Worm (Caenorhabditis elegans): ENCODE results near the gene rom-4.

The rom-4 gene

ce11 chrIV:16995425-16995824 lies at the start of gene rom-4:
TSS of gene rom-4 (plus strand) at chrIV:16995822.
- TF ChIP-seq tbx-7 (tag; optimal IDR thresholded peaks at IDR 0.05) (peak; percentile 85), ceh-22 (tag; optimal IDR thresholded peaks at IDR 0.05) (no peak), mec-3 (tag; optimal IDR thresholded peaks at IDR 0.05; ENCODE audit: borderline replicate concordance) (peak; percentile 70), eyg-1 (tag; optimal IDR thresholded peaks at IDR 0.05) (no peak), elt-2 (tag; optimal IDR thresholded peaks at IDR 0.05) (peak; percentile 55), ceh-45 (GFP tag; IDR thresholded peaks at IDR 0.05) (no peak), lin-11 (tag; optimal IDR thresholded peaks at IDR 0.05) (no peak), K02D7.2 (tag; optimal IDR thresholded peaks at IDR 0.05) (no peak), ceh-34 (tag; optimal IDR thresholded peaks at IDR 0.05) (peak; percentile 17), odd-2 (tag; optimal IDR thresholded peaks at IDR 0.05) (no peak), F13H6.1 (tag; optimal IDR thresholded peaks at IDR 0.05) (peak; percentile 15), ceh-24 (tag; optimal IDR thresholded peaks at IDR 0.05) (no peak), Y22D7AL.16 (tag; optimal IDR thresholded peaks at IDR 0.05) (no peak), ceh-9 (tag; optimal IDR thresholded peaks at IDR 0.05) (no peak), hlh-15 (tag; optimal IDR thresholded peaks at IDR 0.05) (peak; percentile 19), hlh-30 (tag; optimal IDR thresholded peaks at IDR 0.05; ENCODE audit: insufficient read depth) (no peak), ceh-30 (tag; optimal IDR thresholded peaks at IDR 0.05) (peak; percentile 23), ceh-18 (tag; optimal IDR thresholded peaks at IDR 0.05) (peak; percentile 38), sox-4 (tag; optimal IDR thresholded peaks at IDR 0.05) (no peak), dve-1 (tag; optimal IDR thresholded peaks at IDR 0.05) (no peak), pqm-1 (tag; optimal IDR thresholded peaks at IDR 0.05) (peak; percentile 34), che-1 (tag; optimal IDR thresholded peaks at IDR 0.05) (no peak), fkh-10 (GFP tag; optimal IDR thresholded peaks at IDR 0.05) (no peak), ceh-31 (tag; optimal IDR thresholded peaks at IDR 0.05) (peak; percentile 97), ref-2 (tag; optimal IDR thresholded peaks at IDR 0.05) (no peak), T23F11.4 (GFP tag; optimal IDR thresholded peaks at IDR 0.05) (no peak), dmd-4 (tag; optimal IDR thresholded peaks at IDR 0.05; ENCODE audit: borderline replicate concordance) (peak; percentile 54), rnt-1 (tag; optimal IDR thresholded peaks at IDR 0.05) (peak; percentile 57), sdc-2 (tag; optimal IDR thresholded peaks at IDR 0.05) (peak; percentile 10), ama-1 (optimal IDR thresholded peaks at IDR 0.05) (no peak), pros-1 (tag; optimal IDR thresholded peaks at IDR 0.05) (no peak), K09A11.1 (tag; optimal IDR thresholded peaks at IDR 0.05; ENCODE audit: insufficient read depth) (no peak), unc-42 (tag; optimal IDR thresholded peaks at IDR 0.05) (peak; percentile 57), tbx-2 (tag; optimal IDR thresholded peaks at IDR 0.05) (peak; percentile 84), ceh-19 (GFP tag; optimal IDR thresholded peaks at IDR 0.05) (no peak), lim-6 (tag; optimal IDR thresholded peaks at IDR 0.05) (peak; percentile 66), pat-9 (tag; optimal IDR thresholded peaks at IDR 0.05) (no peak), C38D4.7 (GFP tag; optimal IDR thresholded peaks at IDR 0.05) (no peak), fax-1 (tag; optimal IDR thresholded peaks at IDR 0.05) (no peak), ets-4 (tag; optimal IDR thresholded peaks at IDR 0.05) (peak; percentile 92), unc-3 (GFP tag; conservative IDR thresholded peaks at IDR 0.05) (0 out of 2 replicates have a peak, but pooled peaks have one; percentile 15), unc-3 (tag; optimal IDR thresholded peaks at IDR 0.05) (no peak), zip-5 (tag; optimal IDR thresholded peaks at IDR 0.05) (peak; percentile 71), pha-4 (tag; optimal IDR thresholded peaks at IDR 0.05) (no peak), nhr-232 (tag; optimal IDR thresholded peaks at IDR 0.05) (no peak), ceh-48 (tag; optimal IDR thresholded peaks at IDR 0.05) (no peak), hlh-8 (tag; optimal IDR thresholded peaks at IDR 0.05) (peak; percentile 65), pha-2 (tag; optimal IDR thresholded peaks at IDR 0.05) (peak; percentile 6), nfya-1 (tag; optimal IDR thresholded peaks at IDR 0.05) (peak; percentile 10), C08G9.2 (tag; optimal IDR thresholded peaks at IDR 0.05) (peak; percentile 97), madf-2 (tag; optimal IDR thresholded peaks at IDR 0.05) (no peak), sox-2 (GFP tag; IDR thresholded peaks at IDR 0.05) (no peak), unc-86 (tag; optimal IDR thresholded peaks at IDR 0.05) (peak; percentile 23), syd-9 (tag; optimal IDR thresholded peaks at IDR 0.05) (no peak)
